Fruit fly (Drosophila melanogaster) whole organism, embryonic: ENCODE measurements around the gene ZnT86D.

ENCODE experiments used
- Ada2b ChIP-seq: fragments of 200-800 bp; sonication (Bioruptor generic); IDR thresholded peaks from 2 replicates; pipeline ENCODE4 v1.3.6; 2022; ENCODE audit warnings: missing biosample characterization, missing genetic modification characterization
- B-H2 ChIP-seq: fragments of 200-800 bp; sonication (Bioruptor generic); optimal IDR thresholded peaks from 2 replicates; lab custom pipeline; 2018; ENCODE audit warnings: missing biosample characterization, mild to moderate bottlenecking, missing genetic modification characterization
- CG11085 ChIP-seq: fragments of 200-800 bp; sonication (Bioruptor generic); IDR thresholded peaks from 2 replicates; pipeline ENCODE4 v1.3.6; 2022; ENCODE audit warnings: missing biosample characterization, missing genetic modification characterization
- CG11093 ChIP-seq: fragments of 200-800 bp; sonication (Bioruptor generic); IDR thresholded peaks from 3 replicates; pipeline ENCODE4 v1.3.6; 2022; ENCODE audit warnings: missing biosample characterization, missing genetic modification characterization
- CG11398 ChIP-seq: fragments of 200-800 bp; sonication (Bioruptor generic); optimal IDR thresholded peaks from 2 replicates; lab custom pipeline; 2016; ENCODE audit warnings: missing biosample characterization, missing genetic modification characterization
- CG11695 ChIP-seq: fragments of 200-800 bp; sonication (Bioruptor generic); IDR thresholded peaks from 3 replicates; pipeline ENCODE4 v1.3.6; 2022; ENCODE audit warnings: missing biosample characterization, missing genetic modification characterization
- CG12744 ChIP-seq: fragments of 200-800 bp; sonication (Bioruptor generic); optimal IDR thresholded peaks from 2 replicates; lab custom pipeline; 2016; ENCODE audit warnings: missing biosample characterization, missing genetic modification characterization
- CG14050 ChIP-seq: fragments of 200-800 bp; sonication (Bioruptor generic); IDR thresholded peaks from 3 replicates; pipeline ENCODE4 v1.3.6; 2022; ENCODE audit warnings: missing biosample characterization, missing genetic modification characterization
- CG15479 ChIP-seq: fragments of 200-800 bp; sonication (Bioruptor generic); optimal IDR thresholded peaks from 3 replicates; lab custom pipeline; 2019; ENCODE audit warnings: missing biosample characterization, mild to moderate bottlenecking, missing genetic modification characterization, moderate library complexity
- CG17186 ChIP-seq: fragments of 200-800 bp; sonication (Bioruptor generic); optimal IDR thresholded peaks from 3 replicates; lab custom pipeline; 2017; ENCODE audit warnings: missing biosample characterization, missing genetic modification reagents, missing genetic modification characterization
- CG17829 ChIP-seq: fragments of 200-800 bp; optimal IDR thresholded peaks from 2 replicates; lab custom pipeline; 2019; ENCODE audit warnings: missing biosample characterization, mild to moderate bottlenecking, missing genetic modification characterization, moderate library complexity
- CG2889 ChIP-seq: fragments of 200-800 bp; sonication (Bioruptor generic); IDR thresholded peaks from 3 replicates; pipeline ENCODE4 v1.3.6; 2022; ENCODE audit warnings: missing biosample characterization, missing genetic modification characterization
- CG30431 ChIP-seq: fragments of 200-800 bp; sonication (Bioruptor generic); optimal IDR thresholded peaks from 2 replicates; lab custom pipeline; 2017; ENCODE audit warnings: missing biosample characterization, missing genetic modification characterization
- CG31441 ChIP-seq: fragments of 200-800 bp; sonication (Bioruptor generic); IDR thresholded peaks from 2 replicates; pipeline ENCODE4 v1.3.6; 2022; ENCODE audit warnings: missing biosample characterization, missing genetic modification characterization
- CG32772 ChIP-seq: fragments of 200-800 bp; sonication (Bioruptor generic); IDR thresholded peaks from 2 replicates; pipeline ENCODE4 v1.3.6; 2022; ENCODE audit warnings: missing biosample characterization, missing genetic modification characterization
- CG4328 ChIP-seq: fragments of 200-800 bp; sonication (Bioruptor generic); optimal IDR thresholded peaks from 3 replicates; lab custom pipeline; 2017; ENCODE audit warnings: missing biosample characterization, missing genetic modification reagents, missing genetic modification characterization
- CG6175 ChIP-seq: fragments of 200-800 bp; sonication (Bioruptor generic); IDR thresholded peaks from 3 replicates; pipeline ENCODE4 v1.3.6; 2022; ENCODE audit warnings: missing biosample characterization, missing genetic modification characterization
- CG6254 ChIP-seq: fragments of 200-800 bp; sonication (Bioruptor generic); optimal IDR thresholded peaks from 3 replicates; lab custom pipeline; 2017; ENCODE audit warnings: mild to moderate bottlenecking, missing biosample characterization, missing genetic modification reagents, missing genetic modification characterization
- CG6683 ChIP-seq: fragments of 200-800 bp; sonication (Bioruptor generic); optimal IDR thresholded peaks from 2 replicates; lab custom pipeline; 2017; ENCODE audit warnings: missing biosample characterization, mild to moderate bottlenecking, missing genetic modification characterization, missing genetic modification reagents
- CG7357 ChIP-seq: fragments of 200-800 bp; sonication (Bioruptor generic); IDR thresholded peaks from 3 replicates; pipeline ENCODE4 v1.3.6; 2022; ENCODE audit warnings: missing biosample characterization, missing genetic modification characterization
- CG7839 ChIP-seq: fragments of 200-800 bp; sonication (Bioruptor generic); optimal IDR thresholded peaks from 3 replicates; lab custom pipeline; 2018; ENCODE audit warnings: missing biosample characterization, mild to moderate bottlenecking, missing genetic modification characterization, moderate library complexity
- CG9215 ChIP-seq: fragments of 200-800 bp; sonication (Bioruptor generic); IDR thresholded peaks from 2 replicates; pipeline ENCODE4 v1.3.6; 2022; ENCODE audit warnings: missing biosample characterization, missing genetic modification characterization
- CoRest ChIP-seq: fragments of 200-800 bp; sonication (Bioruptor generic); optimal IDR thresholded peaks from 3 replicates; lab custom pipeline; 2018; ENCODE audit warnings: missing biosample characterization, mild to moderate bottlenecking, missing genetic modification characterization, moderate library complexity
- Dek ChIP-seq: fragments of 200-800 bp; sonication (Bioruptor generic); optimal IDR thresholded peaks from 3 replicates; lab custom pipeline; 2019; ENCODE audit warnings: missing biosample characterization, mild to moderate bottlenecking, missing genetic modification characterization, moderate library complexity
- Dfd ChIP-seq, 2 experiments: fragments of >200 bp; optimal IDR thresholded peaks; 2 replicates each; lab custom pipeline; 2017; ENCODE audit warnings: missing biosample characterization in 2 of 2, missing genetic modification characterization in 2 of 2
- Doc3 ChIP-seq: fragments of 200-800 bp; sonication (Bioruptor generic); IDR thresholded peaks from 3 replicates; pipeline ENCODE4 v1.3.6; 2022; ENCODE audit warnings: missing biosample characterization, missing genetic modification characterization; ENCODE audit not compliant: partially characterized antibody
- HLH54F ChIP-seq: fragments of 200-800 bp; sonication (Bioruptor generic); optimal IDR thresholded peaks from 3 replicates; lab custom pipeline; 2016; ENCODE audit warnings: missing biosample characterization, missing genetic modification characterization
- HLHmδ ChIP-seq: fragments of 200-800 bp; sonication (Bioruptor generic); optimal IDR thresholded peaks from 2 replicates; lab custom pipeline; 2018; ENCODE audit warnings: missing biosample characterization, mild to moderate bottlenecking, missing genetic modification characterization, moderate library complexity
- Lpt ChIP-seq: fragments of >200 bp; optimal IDR thresholded peaks from 2 replicates; lab custom pipeline; 2018; ENCODE audit warnings: missing biosample characterization, missing genetic modification characterization
- Med ChIP-seq: fragments of 200-800 bp; sonication (Bioruptor generic); peaks from one replicate; lab custom pipeline; 2016; ENCODE audit warnings: missing biosample characterization, missing genetic modification characterization, mild to moderate bottlenecking, inconsistent platforms, moderate library complexity
- PHDP ChIP-seq: fragments of 200-800 bp; sonication (Bioruptor generic); optimal IDR thresholded peaks from 3 replicates; lab custom pipeline; 2018; ENCODE audit warnings: missing biosample characterization, mild to moderate bottlenecking, missing genetic modification characterization, moderate library complexity
- Side ChIP-seq: fragments of 200-800 bp; sonication (Bioruptor generic); optimal IDR thresholded peaks from 2 replicates; lab custom pipeline; 2016; ENCODE audit warnings: missing biosample characterization, missing genetic modification characterization
- Sox100B ChIP-seq: fragments of 200-800 bp; sonication (Bioruptor generic); optimal IDR thresholded peaks from 3 replicates; lab custom pipeline; 2018; ENCODE audit warnings: missing biosample characterization, mild to moderate bottlenecking, missing genetic modification characterization
- Tbp ChIP-seq: fragments of >200 bp; optimal IDR thresholded peaks from 2 replicates; lab custom pipeline; 2018; ENCODE audit warnings: missing biosample characterization, missing genetic modification characterization
- Vsx1 ChIP-seq: fragments of 200-800 bp; sonication (Bioruptor generic); optimal IDR thresholded peaks from 2 replicates; lab custom pipeline; 2017; ENCODE audit warnings: missing biosample characterization, mild to moderate bottlenecking, missing genetic modification characterization, missing genetic modification reagents
- ab ChIP-seq: fragments of 200-800 bp; sonication (Bioruptor generic); optimal IDR thresholded peaks from 2 replicates; lab custom pipeline; 2016; ENCODE audit warnings: missing biosample characterization, missing genetic modification characterization
- amos ChIP-seq: fragments of 200-800 bp; sonication (Bioruptor generic); IDR thresholded peaks from 2 replicates; pipeline ENCODE4 v1.3.6; 2022; ENCODE audit warnings: missing biosample characterization, missing genetic modification characterization; ENCODE audit not compliant: partially characterized antibody
- bsh ChIP-seq, 2 experiments: fragments of 200-800 bp; sonication (Bioruptor generic); optimal IDR thresholded peaks; 2 replicates each; lab custom pipeline; 2017 to 2018; ENCODE audit warnings: mild to moderate bottlenecking in 2 of 2, missing biosample characterization in 2 of 2, missing genetic modification characterization in 2 of 2, moderate library complexity in 1 of 2
- dan ChIP-seq: fragments of 200-800 bp; sonication (Bioruptor generic); IDR thresholded peaks from 2 replicates; pipeline ENCODE4 v1.3.6; 2022; ENCODE audit warnings: missing biosample characterization, missing genetic modification characterization
- ems ChIP-seq: fragments of 200-800 bp; sonication (Bioruptor generic); optimal IDR thresholded peaks from 3 replicates; lab custom pipeline; 2016; ENCODE audit warnings: missing biosample characterization, missing genetic modification characterization
- hb ChIP-seq: fragments of 200-800 bp; sonication (Bioruptor generic); IDR thresholded peaks from 3 replicates; pipeline ENCODE4 v1.3.6; 2022; ENCODE audit warnings: missing biosample characterization, missing genetic modification characterization; ENCODE audit not compliant: partially characterized antibody
- kay ChIP-seq: fragments of 200-800 bp; sonication (Bioruptor generic); optimal IDR thresholded peaks from 2 replicates; lab custom pipeline; 2016; ENCODE audit warnings: missing biosample characterization, missing genetic modification characterization
- lbe ChIP-seq: fragments of 200-800 bp; sonication (Bioruptor generic); optimal IDR thresholded peaks from 2 replicates; lab custom pipeline; 2016; ENCODE audit warnings: missing biosample characterization, mild to moderate bottlenecking, missing genetic modification characterization
- org-1 ChIP-seq: fragments of 200-800 bp; sonication (Bioruptor generic); optimal IDR thresholded peaks from 2 replicates; lab custom pipeline; 2017; ENCODE audit warnings: missing biosample characterization, missing genetic modification characterization
- sc ChIP-seq, 3 experiments: fragments of >200 bp in 2 of 3; fragments of 200-800 bp in 1 of 3; sonication (Bioruptor generic) in 1 of 3; optimal IDR thresholded peaks; 2 replicates in 2 of 3; 3 replicates in 1 of 3; lab custom pipeline; 2017; ENCODE audit warnings: mild to moderate bottlenecking in 1 of 3, missing biosample characterization in 1 of 3, missing genetic modification characterization in 1 of 3, missing genetic modification reagents in 1 of 3
- sens ChIP-seq: fragments of 200-800 bp; sonication (Bioruptor generic); peaks from one replicate; lab custom pipeline; 2016; ENCODE audit warnings: missing biosample characterization, missing genetic modification characterization
- slbo ChIP-seq: fragments of 200-800 bp; sonication (Bioruptor generic); IDR thresholded peaks from 2 replicates; pipeline ENCODE4 v1.3.6; 2022; ENCODE audit warnings: missing biosample characterization, missing genetic modification characterization
- sob ChIP-seq: fragments of 200-800 bp; sonication (Bioruptor generic); IDR thresholded peaks from 2 replicates; pipeline ENCODE4 v1.3.6; 2022; ENCODE audit warnings: missing biosample characterization, missing genetic modification characterization
- tll ChIP-seq, 2 experiments: fragments of 200-800 bp in 1 of 2; fragments of >200 bp in 1 of 2; sonication (Bioruptor generic) in 1 of 2; optimal IDR thresholded peaks; 2 replicates each; lab custom pipeline; 2017 to 2019; ENCODE audit warnings: missing biosample characterization in 2 of 2, missing genetic modification characterization in 2 of 2, mild to moderate bottlenecking in 1 of 2, moderate library complexity in 1 of 2
- vvl ChIP-seq: fragments of 200-800 bp; sonication (Bioruptor generic); IDR thresholded peaks from 2 replicates; pipeline ENCODE4 v1.3.6; 2022; ENCODE audit warnings: missing biosample characterization, missing genetic modification characterization

The ZnT86D gene

DNA sequence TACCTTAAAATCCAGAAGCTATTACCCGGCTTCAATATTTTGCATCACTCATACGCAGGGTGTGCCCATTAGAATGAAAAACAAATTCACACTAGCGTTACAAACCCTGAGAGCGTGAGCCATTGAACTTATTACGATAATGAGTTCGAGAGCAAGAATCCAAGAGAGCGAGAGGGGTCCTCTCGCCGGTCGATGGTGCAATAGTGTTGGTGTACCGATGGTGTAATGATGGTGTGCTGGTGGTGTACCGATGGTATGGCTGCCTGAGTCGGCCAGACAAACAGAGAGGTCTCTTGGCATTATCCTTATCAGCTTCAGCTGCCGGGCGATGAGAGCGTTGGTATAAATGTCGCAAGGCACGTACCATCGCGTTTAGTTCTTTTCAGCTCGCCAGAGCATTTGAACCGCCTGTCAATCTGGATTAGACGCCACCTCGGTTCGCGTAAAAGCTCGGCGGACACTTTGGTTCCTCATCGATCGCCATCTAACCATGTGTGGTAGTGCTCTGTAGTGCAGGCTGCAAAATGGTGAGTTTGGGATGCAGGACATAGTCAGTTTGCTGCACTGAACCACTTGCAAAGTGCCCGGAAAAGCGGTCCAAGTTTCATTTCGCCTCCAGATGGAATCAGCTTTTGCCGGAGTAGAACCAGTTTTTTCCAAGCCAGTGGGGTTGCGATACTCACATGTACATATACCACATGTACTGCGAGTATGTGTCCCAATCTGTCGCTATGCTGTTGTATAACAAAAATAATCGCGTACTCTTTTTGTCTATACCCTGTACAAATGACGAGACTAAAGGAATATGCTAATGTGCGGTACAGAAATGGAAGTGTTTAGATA is 14.1 kb downstream of the ZnT86D start (continued):
- TF ChIP-seq CG6254 (no peak), tll (GFP tag; optimal IDR thresholded peaks at IDR 0.05; lab: Kevin White, UChicago) (no peak), CG11093 (GFP tag; lab: Robert Waterston, UW) (no peak), CG12744 (no peak), Side (GFP tag; lab: Kevin White, UChicago) (no peak), hb (GFP tag; lab: Robert Waterston, UW) (no peak), CoRest (tag; lab: Kevin White, UChicago) (no peak), CG4328 (GFP tag; lab: Kevin White, UChicago) (no peak), CG2889 (GFP tag; lab: Robert Waterston, UW) (no peak), Doc3 (GFP tag; lab: Robert Waterston, UW) (no peak), CG17829 (tag; lab: Kevin White, UChicago) (peak; percentile 14), kay (GFP tag; lab: Kevin White, UChicago) (no peak), lbe (GFP tag; lab: Kevin White, UChicago) (no peak), Ada2b (GFP tag; lab: Robert Waterston, UW) (no peak), CG6175 (GFP tag; lab: Robert Waterston, UW) (no peak), CG11695 (no peak), HLH54F (no peak), vvl (no peak), CG9215 (GFP tag; lab: Robert Waterston, UW) (no peak), Dfd (GFP tag; optimal IDR thresholded peaks at IDR 0.05; lab: Kevin White, UChicago) (no peak), CG17186 (GFP tag; lab: Kevin White, UChicago) (no peak), CG14050 (no peak), Lpt (GFP tag; lab: Kevin White, UChicago) (no peak), sc (optimal IDR thresholded peaks at IDR 0.05; lab: Kevin White, UChicago) (no peak), sc (GFP tag; optimal IDR thresholded peaks at IDR 0.05; lab: Kevin White, UChicago) (no peak), CG32772 (GFP tag; lab: Robert Waterston, UW) (no peak), CG30431 (no peak), sens (GFP tag; lab: Kevin White, UChicago) (no peak), PHDP (tag; lab: Kevin White, UChicago) (no peak), ab (GFP tag; lab: Kevin White, UChicago) (no peak), org-1 (GFP tag; lab: Kevin White, UChicago) (no peak), Tbp (GFP tag; lab: Kevin White, UChicago) (no peak), CG7357 (no peak), Sox100B (GFP tag; lab: Kevin White, UChicago) (peak; percentile 30), Vsx1 (GFP tag; lab: Kevin White, UChicago) (peak; percentile 41), HLHmδ (no peak), ems (no peak), CG11398 (GFP tag; lab: Kevin White, UChicago) (no peak), slbo (no peak), CG6683 (GFP tag; lab: Kevin White, UChicago) (no peak), CG31441 (GFP tag; lab: Robert Waterston, UW) (no peak), sob (GFP tag; lab: Robert Waterston, UW) (no peak), Dek (tag; lab: Kevin White, UChicago) (no peak), dan (no peak), Med (GFP tag; lab: Kevin White, UChicago) (peak; percentile 57), CG7839 (tag; lab: Kevin White, UChicago) (no peak), CG15479 (GFP tag; lab: Kevin White, UChicago) (no peak), amos (no peak; the same call in 1 of the 2 replicates), B-H2 (GFP tag; lab: Kevin White, UChicago) (no peak), bsh (GFP tag; optimal IDR thresholded peaks at IDR 0.05; lab: Kevin White, UChicago) (no peak), CG11085 (GFP tag; lab: Robert Waterston, UW) (no peak)
